Fruit fly (Drosophila melanogaster): ENCODE data around the gene hng3.
A peak's percentile ranks its signal among the peaks of the same experiment; 100 is the strongest.

hng3 gene

dm6 chr3L:697724-698123 lies 57.6 kb downstream of the hng3 start:
- TF ChIP-seq nerfin-1 (tag; optimal IDR thresholded peaks at IDR 0.05) (peak; percentile 33), CG6175 (GFP tag; IDR thresholded peaks at IDR 0.05) (no peak), bab2 (GFP tag; optimal IDR thresholded peaks at IDR 0.05) (no peak), CG12769 (tag; optimal IDR thresholded peaks at IDR 0.05) (peak; percentile 86), pros (GFP tag; optimal IDR thresholded peaks at IDR 0.05) (peak; percentile 18), CG13894 (tag; optimal IDR thresholded peaks at IDR 0.05) (peak; percentile 100), Med (GFP tag) (peak; percentile 32), chinmo (GFP tag; IDR thresholded peaks at IDR 0.05; ENCODE audit: partially characterized antibody) (0 out of 4 replicates have a peak, but pooled peaks have one; percentile 60), CG11456 (GFP tag; IDR thresholded peaks at IDR 0.05) (no peak), CG15011 (GFP tag; optimal IDR thresholded peaks at IDR 0.05) (no peak), CG8290 (GFP tag; optimal IDR thresholded peaks at IDR 0.05) (no peak), CG8290 (tag; optimal IDR thresholded peaks at IDR 0.05) (peak in 1 of 2 experiments; percentile 38), cg (GFP tag; optimal IDR thresholded peaks at IDR 0.05) (peak; percentile 31), sd (tag; optimal IDR thresholded peaks at IDR 0.05) (peak; percentile 84), CG32772 (GFP tag; IDR thresholded peaks at IDR 0.05) (no peak), CG10543 (GFP tag; optimal IDR thresholded peaks at IDR 0.05) (peak; percentile 1), row (GFP tag; IDR thresholded peaks at IDR 0.05) (0 out of 3 replicates have a peak, but pooled peaks have one; percentile 5), CG2199 (GFP tag; IDR thresholded peaks at IDR 0.05) (0 out of 3 replicates have a peak, but pooled peaks have one; percentile 23), cad (GFP tag; optimal IDR thresholded peaks at IDR 0.05) (peak; percentile 4), Deaf1 (tag; optimal IDR thresholded peaks at IDR 0.05) (peak; percentile 83), chm (GFP tag; IDR thresholded peaks at IDR 0.05) (peak; percentile 31; the same call in 1 of the 2 replicates)

- TF ChIP-seq zfh1 (GFP tag; IDR thresholded peaks at IDR 0.05) (no peak), Bteb2 (GFP tag; optimal IDR thresholded peaks at IDR 0.05) (no peak), p53 (GFP tag; optimal IDR thresholded peaks at IDR 0.05) (no peak), D (optimal IDR thresholded peaks at IDR 0.05) (peak; percentile 80), D (GFP tag; optimal IDR thresholded peaks at IDR 0.05) (no peak), Ssrp (tag; optimal IDR thresholded peaks at IDR 0.05) (no peak), crol (GFP tag; IDR thresholded peaks at IDR 0.05) (peak; percentile 64; the same call in 1 of the 2 replicates), onecut (GFP tag; IDR thresholded peaks at IDR 0.05) (peak; percentile 36; the same call in 1 of the 2 replicates), zen (tag; optimal IDR thresholded peaks at IDR 0.05) (no peak), CG17361 (GFP tag; IDR thresholded peaks at IDR 0.05) (peak; percentile 5; the same call in 1 of the 3 replicates)
Measured at dm6 chr3L:697055-697427, 58.2 kb downstream of the hng3 start.

- TF ChIP-seq eve (GFP tag; optimal IDR thresholded peaks at IDR 0.05), result no peak
- TF ChIP-seq crc (GFP tag; optimal IDR thresholded peaks at IDR 0.05), result no peak
- TF ChIP-seq CG16863 (GFP tag; optimal IDR thresholded peaks at IDR 0.05), result peak; percentile 65
- TF ChIP-seq CG7745 (tag; optimal IDR thresholded peaks at IDR 0.05), result peak; percentile 78
- peak; percentile 96 for TF ChIP-seq Spps (tag; optimal IDR thresholded peaks at IDR 0.05)
- TF ChIP-seq trem (tag; optimal IDR thresholded peaks at IDR 0.05), result peak; percentile 95
- no peak for TF ChIP-seq Scr (GFP tag; IDR thresholded peaks at IDR 0.05; ENCODE audit: partially characterized antibody)
- peak; percentile 97 for TF ChIP-seq CG2875 (GFP tag; optimal IDR thresholded peaks at IDR 0.05)
- TF ChIP-seq CG2129 (GFP tag; IDR thresholded peaks at IDR 0.05; ENCODE audit: partially characterized antibody), result no peak
- peak; percentile 96 for TF ChIP-seq CG15269 (tag; optimal IDR thresholded peaks at IDR 0.05)
- peak; percentile 78 for TF ChIP-seq CG17612 (GFP tag; IDR thresholded peaks at IDR 0.05)
- peak; percentile 97 for TF ChIP-seq CG14014 (GFP tag; IDR thresholded peaks at IDR 0.05)
- peak; percentile 77 for TF ChIP-seq E2f2 (GFP tag; IDR thresholded peaks at IDR 0.05)
- TF ChIP-seq h (optimal IDR thresholded peaks at IDR 0.05), result no peak
- TF ChIP-seq CG14710 (tag; optimal IDR thresholded peaks at IDR 0.05), result peak; percentile 96
- TF ChIP-seq CHES-1-like (GFP tag; optimal IDR thresholded peaks at IDR 0.05), result peak; percentile 35
- peak; percentile 93 for TF ChIP-seq MTF-1 (GFP tag; optimal IDR thresholded peaks at IDR 0.05; ENCODE audit: borderline replicate concordance)
- TF ChIP-seq CG17802 (tag; optimal IDR thresholded peaks at IDR 0.05), result peak; percentile 80
- TF ChIP-seq Awh (GFP tag; IDR thresholded peaks at IDR 0.05), result peak; percentile 96
Measured at dm6 chr3L:696404-697054, 58.8 kb downstream of the hng3 start.

Data from whole organism, embryonic.